Worm (Caenorhabditis elegans) whole organism, late embryonic: ENCODE data around the gene T26E4.7.
"Not testable (repeated sequence)": the region's sequence is repeated elsewhere in the genome, so short reads cannot be mapped to it uniquely, and the experiment has no call there.

ENCODE experiments used
- ahr-1 ChIP-seq: sonication (generic microtip); optimal IDR thresholded peaks from 2 replicates; lab custom pipeline; 2016; ENCODE audit warnings: missing genetic modification characterization, missing compliant biosample characterization
- ama-1 ChIP-seq: fragments of 150-350 bp; optimal IDR thresholded peaks from 2 replicates; lab custom pipeline; 2014
- ceh-22 ChIP-seq: sonication (generic microtip); optimal IDR thresholded peaks from 2 replicates; lab custom pipeline; 2017; ENCODE audit warnings: missing biosample characterization, missing genetic modification characterization
- ceh-34 ChIP-seq: sonication (generic microtip); optimal IDR thresholded peaks from 2 replicates; lab custom pipeline; 2016; ENCODE audit warnings: mild to moderate bottlenecking, missing genetic modification characterization, missing compliant biosample characterization
- ceh-45 ChIP-seq: fragments of 200-800 bp; sonication (Bioruptor generic); IDR thresholded peaks from 2 replicates; pipeline ENCODE4 v1.3.6; 2022; ENCODE audit warnings: missing genetic modification reagents, missing genetic modification characterization, missing compliant biosample characterization
- ceh-9 ChIP-seq: sonication (generic microtip); optimal IDR thresholded peaks from 2 replicates; lab custom pipeline; 2016; ENCODE audit warnings: mild to moderate bottlenecking, missing genetic modification characterization, inconsistent platforms, missing compliant biosample characterization
- che-1 ChIP-seq: sonication (generic microtip); optimal IDR thresholded peaks from 2 replicates; lab custom pipeline; 2016; ENCODE audit warnings: mild to moderate bottlenecking, missing genetic modification characterization, missing compliant biosample characterization
- elt-2 ChIP-seq: sonication (generic microtip); optimal IDR thresholded peaks from 2 replicates; lab custom pipeline; 2016; ENCODE audit warnings: missing genetic modification reagents, missing genetic modification characterization, missing compliant biosample characterization
- fkh-6 ChIP-seq: sonication (generic microtip); optimal IDR thresholded peaks from 2 replicates; lab custom pipeline; 2016; ENCODE audit warnings: missing genetic modification characterization, missing compliant biosample characterization
- hlh-30 ChIP-seq: sonication (generic microtip); optimal IDR thresholded peaks from 2 replicates; lab custom pipeline; 2017; ENCODE audit warnings: antibody characterized with exemption, missing genetic modification characterization, missing compliant biosample characterization; ENCODE audit not compliant: insufficient read depth
- pha-4 ChIP-seq: fragments of 150-350 bp; optimal IDR thresholded peaks from 2 replicates; lab custom pipeline; 2018; ENCODE audit warnings: missing biosample characterization, missing genetic modification reagents, missing genetic modification characterization
- pqm-1 ChIP-seq: sonication (generic microtip); optimal IDR thresholded peaks from 2 replicates; lab custom pipeline; 2016; ENCODE audit warnings: missing genetic modification characterization, missing compliant biosample characterization
- sox-2 ChIP-seq: fragments of 200-800 bp; sonication (Bioruptor generic); IDR thresholded peaks from 2 replicates; pipeline ENCODE4 v1.3.6; 2022; ENCODE audit warnings: missing genetic modification reagents, missing genetic modification characterization, missing compliant biosample characterization
- ztf-16 ChIP-seq: sonication (generic microtip); optimal IDR thresholded peaks from 2 replicates; lab custom pipeline; 2017; ENCODE audit warnings: missing genetic modification characterization, missing compliant biosample characterization

DNA sequence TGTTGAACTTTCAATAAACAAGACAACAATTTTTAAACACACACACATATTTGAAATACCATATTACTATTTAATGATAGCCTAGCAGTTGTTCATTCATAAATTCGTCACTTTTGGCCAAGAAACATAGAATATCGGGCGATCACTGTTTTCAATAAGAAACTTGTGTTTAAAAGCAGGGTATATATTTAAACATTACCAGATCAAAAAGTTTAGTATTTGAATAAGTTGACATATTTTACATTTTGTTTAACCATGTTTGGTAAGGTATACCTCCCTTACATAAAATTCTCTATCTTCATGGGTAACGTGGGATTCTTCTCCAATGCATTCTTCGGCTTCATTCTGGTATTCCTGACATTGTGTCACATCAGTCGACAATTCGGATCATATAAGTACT lies 38.6 kb upstream of the T26E4.7 start, which contains the start of gene str-8:
- TF ChIP-seq ahr-1 (tag; lab: Kevin White, UChicago); ceh-45 (GFP tag; lab: Robert Waterston, UW); sox-2; ceh-34 (tag; lab: Kevin White, UChicago); ceh-9 (tag; lab: Kevin White, UChicago); pqm-1 (tag; lab: Kevin White, UChicago); pha-4 (tag; lab: Kevin White, UChicago); ceh-22 (tag; lab: Kevin White, UChicago); hlh-30; ama-1 (lab: Kevin White, UChicago); fkh-6 (tag; lab: Kevin White, UChicago); che-1; ztf-16 (tag; lab: Kevin White, UChicago); elt-2 (tag; lab: Kevin White, UChicago): not testable (repeated sequence)
